Fruit fly (Drosophila melanogaster) whole organism, embryonic: ENCODE measurements around the gene CG3078.

Source experiments
- Abd-B ChIP-seq: fragments of 200-800 bp; sonication (Bioruptor generic); optimal IDR thresholded peaks from 2 replicates; lab custom pipeline; 2018; ENCODE audit warnings: missing biosample characterization, mild to moderate bottlenecking, missing genetic modification characterization, moderate library complexity
- CG11093 ChIP-seq: fragments of 200-800 bp; sonication (Bioruptor generic); IDR thresholded peaks from 3 replicates; pipeline ENCODE4 v1.3.6; 2022; ENCODE audit warnings: missing biosample characterization, missing genetic modification characterization
- CG13296 ChIP-seq: fragments of 200-800 bp; sonication (Bioruptor generic); optimal IDR thresholded peaks from 3 replicates; lab custom pipeline; 2018; ENCODE audit warnings: missing biosample characterization, mild to moderate bottlenecking, missing genetic modification characterization
- CG13894 ChIP-seq: fragments of 200-800 bp; sonication (Bioruptor generic); optimal IDR thresholded peaks from 3 replicates; lab custom pipeline; 2018; ENCODE audit warnings: missing biosample characterization, mild to moderate bottlenecking, missing genetic modification characterization, moderate library complexity
- CG16815 ChIP-seq: fragments of 200-800 bp; sonication (Bioruptor generic); optimal IDR thresholded peaks from 3 replicates; lab custom pipeline; 2017; ENCODE audit warnings: missing biosample characterization, mild to moderate bottlenecking, missing genetic modification characterization
- CG1792 ChIP-seq: fragments of 200-800 bp; sonication (Bioruptor generic); optimal IDR thresholded peaks from 2 replicates; lab custom pipeline; 2016; ENCODE audit warnings: missing biosample characterization, missing genetic modification characterization
- CG2875 ChIP-seq: fragments of 200-800 bp; sonication (Bioruptor generic); optimal IDR thresholded peaks from 2 replicates; lab custom pipeline; 2017; ENCODE audit warnings: missing biosample characterization, mild to moderate bottlenecking, missing genetic modification characterization, missing genetic modification reagents
- CG30020 ChIP-seq: fragments of 200-800 bp; optimal IDR thresholded peaks from 2 replicates; lab custom pipeline; 2019; ENCODE audit warnings: missing biosample characterization, mild to moderate bottlenecking, missing genetic modification characterization, moderate library complexity
- CG32532 ChIP-seq: fragments of 200-800 bp; sonication (Bioruptor generic); IDR thresholded peaks from 2 replicates; pipeline ENCODE4 v1.3.6; 2022; ENCODE audit warnings: missing biosample characterization, missing genetic modification characterization
- CG34422 ChIP-seq: fragments of 200-800 bp; sonication (Bioruptor generic); IDR thresholded peaks from 3 replicates; pipeline ENCODE4 v1.3.6; 2022; ENCODE audit warnings: missing biosample characterization, missing genetic modification characterization
- CG3838 ChIP-seq: fragments of 200-800 bp; sonication (Bioruptor generic); optimal IDR thresholded peaks from 3 replicates; lab custom pipeline; 2016; ENCODE audit warnings: missing biosample characterization, missing genetic modification characterization
- CG4820 ChIP-seq: fragments of 200-800 bp; sonication (Bioruptor generic); optimal IDR thresholded peaks from 3 replicates; lab custom pipeline; 2016; ENCODE audit warnings: missing biosample characterization, missing genetic modification characterization
- CG5245 ChIP-seq: fragments of 200-800 bp; sonication (Bioruptor generic); optimal IDR thresholded peaks from 3 replicates; lab custom pipeline; 2016; ENCODE audit warnings: missing biosample characterization, missing genetic modification characterization
- CG6254 ChIP-seq: fragments of 200-800 bp; sonication (Bioruptor generic); optimal IDR thresholded peaks from 3 replicates; lab custom pipeline; 2017; ENCODE audit warnings: mild to moderate bottlenecking, missing biosample characterization, missing genetic modification reagents, missing genetic modification characterization
- CG7928 ChIP-seq: fragments of 200-800 bp; sonication (Bioruptor generic); optimal IDR thresholded peaks from 2 replicates; lab custom pipeline; 2017; ENCODE audit warnings: missing biosample characterization, mild to moderate bottlenecking, missing genetic modification characterization
- CG8765 ChIP-seq: fragments of 200-800 bp; sonication (Bioruptor generic); IDR thresholded peaks from 2 replicates; pipeline ENCODE4 v1.3.6; 2022; ENCODE audit warnings: missing biosample characterization, missing genetic modification characterization
- CTCF ChIP-seq: fragments of 200-800 bp; sonication (Bioruptor generic); optimal IDR thresholded peaks from 2 replicates; lab custom pipeline; 2017; ENCODE audit warnings: missing biosample characterization, mild to moderate bottlenecking, missing genetic modification characterization, moderate library complexity
- Drgx ChIP-seq: fragments of 200-800 bp; sonication (Bioruptor generic); IDR thresholded peaks from 2 replicates; pipeline ENCODE4 v1.3.6; 2022; ENCODE audit warnings: missing biosample characterization, missing genetic modification characterization
- Ets65A ChIP-seq: fragments of 200-800 bp; sonication (Bioruptor generic); peaks from one replicate; lab custom pipeline; 2016; ENCODE audit warnings: missing biosample characterization, missing genetic modification characterization
- Gsc ChIP-seq: fragments of 200-800 bp; sonication (Bioruptor generic); IDR thresholded peaks from 2 replicates; pipeline ENCODE4 v1.3.6; 2022; ENCODE audit warnings: missing biosample characterization, missing genetic modification characterization
- Hr3 ChIP-seq: fragments of 200-800 bp; sonication (Bioruptor generic); optimal IDR thresholded peaks from 3 replicates; lab custom pipeline; 2016; ENCODE audit warnings: missing biosample characterization, missing genetic modification characterization
- Hr51 ChIP-seq, 2 experiments: fragments of 200-800 bp; sonication (Bioruptor generic); optimal IDR thresholded peaks; 2 replicates in 1 of 2; 3 replicates in 1 of 2; lab custom pipeline; 2016 to 2018; ENCODE audit warnings: missing biosample characterization in 2 of 2, missing genetic modification characterization in 2 of 2, mild to moderate bottlenecking in 1 of 2, moderate library complexity in 1 of 2
- Lhr ChIP-seq: fragments of 200-800 bp; sonication (Bioruptor generic); optimal IDR thresholded peaks from 3 replicates; lab custom pipeline; 2017; ENCODE audit warnings: mild to moderate bottlenecking, missing biosample characterization, missing genetic modification reagents, missing genetic modification characterization
- Lim3 ChIP-seq: fragments of 200-800 bp; sonication (Bioruptor generic); IDR thresholded peaks from 2 replicates; pipeline ENCODE4 v1.3.6; 2022; ENCODE audit warnings: missing biosample characterization, missing genetic modification characterization
- Meics ChIP-seq: fragments of 200-800 bp; sonication (Bioruptor generic); optimal IDR thresholded peaks from 2 replicates; lab custom pipeline; 2017; ENCODE audit warnings: missing biosample characterization, mild to moderate bottlenecking, missing genetic modification characterization
- Side ChIP-seq: fragments of 200-800 bp; sonication (Bioruptor generic); optimal IDR thresholded peaks from 2 replicates; lab custom pipeline; 2016; ENCODE audit warnings: missing biosample characterization, missing genetic modification characterization
- Sox102F ChIP-seq: fragments of 200-800 bp; sonication (Bioruptor generic); optimal IDR thresholded peaks from 2 replicates; lab custom pipeline; 2018; ENCODE audit warnings: missing biosample characterization, mild to moderate bottlenecking, missing genetic modification characterization, moderate library complexity
- Sry-β ChIP-seq: fragments of 200-800 bp; sonication (Bioruptor generic); optimal IDR thresholded peaks from 2 replicates; lab custom pipeline; 2018; ENCODE audit warnings: missing biosample characterization, mild to moderate bottlenecking, missing genetic modification characterization, moderate library complexity
- Taf1 ChIP-seq: fragments of 200-800 bp; sonication (Bioruptor generic); IDR thresholded peaks from 2 replicates; pipeline ENCODE4 v1.3.6; 2022; ENCODE audit warnings: missing biosample characterization, missing genetic modification characterization
- Trl ChIP-seq, 3 experiments: fragments of >200 bp in 2 of 3; fragments of 200-800 bp in 1 of 3; sonication (Bioruptor generic) in 1 of 3; optimal IDR thresholded peaks; 2 replicates in 1 of 3; 3 replicates in 2 of 3; lab custom pipeline; 2016 to 2017; ENCODE audit warnings: missing biosample characterization in 1 of 3, missing genetic modification characterization in 1 of 3
- br ChIP-seq: fragments of >200 bp; optimal IDR thresholded peaks from 2 replicates; lab custom pipeline; 2017
- btn ChIP-seq: fragments of 200-800 bp; sonication (Bioruptor generic); optimal IDR thresholded peaks from 2 replicates; lab custom pipeline; 2016; ENCODE audit warnings: missing biosample characterization, missing genetic modification characterization
- dimm ChIP-seq: fragments of 200-800 bp; sonication (Bioruptor generic); IDR thresholded peaks from 2 replicates; pipeline ENCODE4 v1.3.6; 2022; ENCODE audit warnings: missing biosample characterization, missing genetic modification characterization
- fd96Cb ChIP-seq: fragments of 200-800 bp; sonication (Bioruptor generic); optimal IDR thresholded peaks from 2 replicates; lab custom pipeline; 2018; ENCODE audit warnings: missing biosample characterization, mild to moderate bottlenecking, missing genetic modification characterization, moderate library complexity
- fru ChIP-seq: fragments of >200 bp; optimal IDR thresholded peaks from 2 replicates; lab custom pipeline; 2017
- gsb ChIP-seq: fragments of 200-800 bp; sonication (Bioruptor generic); IDR thresholded peaks from 2 replicates; pipeline ENCODE4 v1.3.6; 2022; ENCODE audit warnings: missing biosample characterization, missing genetic modification characterization
- gsb-n ChIP-seq: fragments of 200-800 bp; sonication (Bioruptor generic); optimal IDR thresholded peaks from 3 replicates; lab custom pipeline; 2018; ENCODE audit warnings: missing biosample characterization, mild to moderate bottlenecking, missing genetic modification characterization
- jumu ChIP-seq: fragments of 200-800 bp; sonication (Bioruptor generic); optimal IDR thresholded peaks from 3 replicates; lab custom pipeline; 2016; ENCODE audit warnings: missing biosample characterization, missing genetic modification characterization
- kay ChIP-seq: fragments of 200-800 bp; sonication (Bioruptor generic); optimal IDR thresholded peaks from 2 replicates; lab custom pipeline; 2016; ENCODE audit warnings: missing biosample characterization, missing genetic modification characterization
- ken ChIP-seq: fragments of 200-800 bp; sonication (Bioruptor generic); IDR thresholded peaks from 3 replicates; pipeline ENCODE4 v1.3.6; 2022; ENCODE audit warnings: missing biosample characterization, missing genetic modification characterization
- maf-S ChIP-seq: fragments of 200-800 bp; sonication (Bioruptor generic); optimal IDR thresholded peaks from 2 replicates; lab custom pipeline; 2016; ENCODE audit warnings: missing biosample characterization, missing genetic modification characterization
- nmo ChIP-seq: fragments of 200-800 bp; sonication (Bioruptor generic); optimal IDR thresholded peaks from 2 replicates; lab custom pipeline; 2018; ENCODE audit warnings: missing biosample characterization, mild to moderate bottlenecking, missing genetic modification characterization, moderate library complexity
- peb ChIP-seq: fragments of 200-800 bp; sonication (Bioruptor generic); IDR thresholded peaks from 2 replicates; pipeline ENCODE4 v1.3.6; 2022; ENCODE audit warnings: missing biosample characterization, missing genetic modification characterization
- slou ChIP-seq: fragments of 200-800 bp; sonication (Bioruptor generic); optimal IDR thresholded peaks from 3 replicates; lab custom pipeline; 2016; ENCODE audit warnings: missing biosample characterization, missing genetic modification characterization
- sna ChIP-seq: fragments of 200-800 bp; sonication (Bioruptor generic); IDR thresholded peaks from 2 replicates; pipeline ENCODE4 v1.3.6; 2022; ENCODE audit warnings: missing biosample characterization, missing genetic modification characterization; ENCODE audit not compliant: partially characterized antibody
- trh ChIP-seq: fragments of 200-800 bp; sonication (Bioruptor generic); optimal IDR thresholded peaks from 2 replicates; lab custom pipeline; 2016; ENCODE audit warnings: missing biosample characterization, missing genetic modification characterization
- ttk ChIP-seq: fragments of 200-800 bp; sonication (Bioruptor generic); IDR thresholded peaks from 2 replicates; pipeline ENCODE4 v2.1.2; 2022; ENCODE audit warnings: missing biosample characterization, missing genetic modification characterization
- tup ChIP-seq: fragments of 200-800 bp; sonication (Bioruptor generic); optimal IDR thresholded peaks from 2 replicates; lab custom pipeline; 2016; ENCODE audit warnings: missing biosample characterization, mild to moderate bottlenecking, missing genetic modification characterization, moderate library complexity
- twi ChIP-seq: fragments of 200-800 bp; optimal IDR thresholded peaks from 2 replicates; lab custom pipeline; 2019; ENCODE audit warnings: missing biosample characterization, mild to moderate bottlenecking, missing genetic modification characterization, moderate library complexity
- unc-4 ChIP-seq: fragments of 200-800 bp; sonication (Bioruptor generic); IDR thresholded peaks from 2 replicates; pipeline ENCODE4 v1.3.6; 2022; ENCODE audit warnings: missing biosample characterization, missing genetic modification characterization; ENCODE audit not compliant: partially characterized antibody
- usp ChIP-seq: fragments of >200 bp; optimal IDR thresholded peaks from 2 replicates; lab custom pipeline; 2017; ENCODE audit warnings: missing biosample characterization, missing genetic modification characterization

CG3078 gene

dm6 chrX:2222181-2222790 lies 37.4 kb downstream of the CG3078 start, which contains the start of gene Vinc (continued):
- 0 out of 2 replicates have a peak, but pooled peaks have one; percentile 38 for TF ChIP-seq Gsc
- peak; percentile 55 for TF ChIP-seq maf-S (GFP tag; lab: Kevin White, UChicago)
- peak; percentile 86 for TF ChIP-seq jumu (GFP tag; lab: Kevin White, UChicago)
- peak; percentile 62 for TF ChIP-seq Hr3 (GFP tag; lab: Kevin White, UChicago)
- peak; percentile 91 for TF ChIP-seq CG32532 (GFP tag; lab: Robert Waterston, UW)
- TF ChIP-seq CG13296, result peak; percentile 96
- TF ChIP-seq CG30020 (tag; lab: Kevin White, UChicago), result peak; percentile 68
- TF ChIP-seq nmo (GFP tag; lab: Kevin White, UChicago), result peak; percentile 91
- no peak for TF ChIP-seq usp (GFP tag; lab: Kevin White, UChicago)
- TF ChIP-seq Sox102F (GFP tag; lab: Kevin White, UChicago), result no peak
- TF ChIP-seq fd96Cb (tag; lab: Kevin White, UChicago), result peak; percentile 85
- peak; percentile 80 for TF ChIP-seq CG11093 (GFP tag; lab: Robert Waterston, UW)
- peak; percentile 38 for TF ChIP-seq CTCF (GFP tag; lab: Kevin White, UChicago)
- peak; percentile 77 for TF ChIP-seq CG4820 (GFP tag; lab: Kevin White, UChicago)
- TF ChIP-seq br (lab: Kevin White, UChicago), result no peak
- TF ChIP-seq CG5245 (GFP tag; lab: Kevin White, UChicago), result peak; percentile 67
- TF ChIP-seq CG2875 (GFP tag; lab: Kevin White, UChicago), result peak; percentile 26
- TF ChIP-seq Hr51 (GFP tag; optimal IDR thresholded peaks at IDR 0.05; lab: Kevin White, UChicago), result peak in 1 of 2 experiments; percentile 38
- TF ChIP-seq slou (GFP tag; lab: Kevin White, UChicago), result peak; percentile 86
- TF ChIP-seq Abd-B (GFP tag; lab: Kevin White, UChicago), result peak; percentile 44
- peak; percentile 63 for TF ChIP-seq CG7928 (GFP tag; lab: Kevin White, UChicago)
- TF ChIP-seq fru (lab: Kevin White, UChicago), result no peak
- TF ChIP-seq ttk (GFP tag; lab: Robert Waterston, UW), result peak; percentile 64
- TF ChIP-seq peb (GFP tag; lab: Robert Waterston, UW), result peak; percentile 75
- 0 out of 2 replicates have a peak, but pooled peaks have one; percentile 40 for TF ChIP-seq Lim3 (GFP tag; lab: Robert Waterston, UW)
- TF ChIP-seq trh (GFP tag; lab: Kevin White, UChicago), result peak; percentile 24
- no peak for TF ChIP-seq unc-4 (GFP tag; lab: Robert Waterston, UW)
- TF ChIP-seq CG8765 (GFP tag; lab: Robert Waterston, UW), result peak; percentile 50; the same call in 1 of the 2 replicates
- TF ChIP-seq Sry-β, result peak; percentile 53
- peak; percentile 65 for TF ChIP-seq CG1792 (GFP tag; lab: Kevin White, UChicago)
- peak; percentile 93 for TF ChIP-seq Drgx
- peak; percentile 93 for TF ChIP-seq CG13894 (tag; lab: Kevin White, UChicago)
- TF ChIP-seq Ets65A (GFP tag; lab: Kevin White, UChicago), result peak; percentile 97
- peak; percentile 85 for TF ChIP-seq CG34422 (GFP tag; lab: Robert Waterston, UW)
- TF ChIP-seq btn, result peak; percentile 62
- TF ChIP-seq sna (GFP tag; lab: Robert Waterston, UW), result no peak
- TF ChIP-seq gsb-n (tag; lab: Kevin White, UChicago), result no peak
- peak; percentile 48 for TF ChIP-seq twi (tag; lab: Kevin White, UChicago)
- peak; percentile 83 for TF ChIP-seq kay (GFP tag; lab: Kevin White, UChicago)
- peak; percentile 61; the same call in 1 of the 3 replicates for TF ChIP-seq ken (GFP tag; lab: Robert Waterston, UW)
- TF ChIP-seq dimm (GFP tag; lab: Robert Waterston, UW), result no peak
- TF ChIP-seq Lhr (GFP tag; lab: Kevin White, UChicago), result peak; percentile 15
- no peak for TF ChIP-seq CG3838 (GFP tag; lab: Kevin White, UChicago)
- TF ChIP-seq CG6254 (GFP tag; lab: Kevin White, UChicago), result peak; percentile 79
- TF ChIP-seq tup, result peak; percentile 83
- TF ChIP-seq Side, result peak; percentile 88
- peak; percentile 95 for TF ChIP-seq Meics (GFP tag; lab: Kevin White, UChicago)
- TF ChIP-seq CG16815, result peak; percentile 65
- TF ChIP-seq Taf1 (GFP tag; lab: Robert Waterston, UW), result peak; percentile 84
- TF ChIP-seq gsb (GFP tag; lab: Robert Waterston, UW), result peak; percentile 78
- TF ChIP-seq Trl (optimal IDR thresholded peaks at IDR 0.05; lab: Kevin White, UChicago), result peak in 1 of 2 experiments; percentile 49
- peak; percentile 93 for TF ChIP-seq Trl (GFP tag; optimal IDR thresholded peaks at IDR 0.05; lab: Kevin White, UChicago)
